Fruit fly (Drosophila melanogaster): Measurements from ENCODE around the gene CG14641.

The CG14641 gene

dm6 chr3R:4215264-4215993 lies 16.7 kb downstream of the CG14641 start, which contains the start of gene CG14636 (continued):
- peak; percentile 73 to 74 for TF ChIP-seq dpn (GFP tag; optimal IDR thresholded peaks at IDR 0.05)
- TF ChIP-seq Tbp (GFP tag; optimal IDR thresholded peaks at IDR 0.05) = no peak
- peak; percentile 50 for TF ChIP-seq ATbp (GFP tag; optimal IDR thresholded peaks at IDR 0.05)
- no peak for TF ChIP-seq pita (GFP tag; optimal IDR thresholded peaks at IDR 0.05)
- TF ChIP-seq Awh (GFP tag; IDR thresholded peaks at IDR 0.05) = peak; percentile 68
- TF ChIP-seq CG16779 (GFP tag; IDR thresholded peaks at IDR 0.05) = 0 out of 2 replicates have a peak, but pooled peaks have one; percentile 57
- TF ChIP-seq CG18599 (GFP tag; optimal IDR thresholded peaks at IDR 0.05) = peak; percentile 83
- TF ChIP-seq disco-r (GFP tag; optimal IDR thresholded peaks at IDR 0.05) = peak; percentile 44
- peak; percentile 74 for TF ChIP-seq shn (GFP tag; optimal IDR thresholded peaks at IDR 0.05)
- peak; percentile 43 for TF ChIP-seq nmo (GFP tag; optimal IDR thresholded peaks at IDR 0.05)
- TF ChIP-seq HLHmδ (GFP tag; optimal IDR thresholded peaks at IDR 0.05) = no peak
- peak; percentile 34 for TF ChIP-seq nom (GFP tag; optimal IDR thresholded peaks at IDR 0.05)
- TF ChIP-seq Med (GFP tag) = peak; percentile 96
- no peak for TF ChIP-seq CG10462 (GFP tag; optimal IDR thresholded peaks at IDR 0.05)
- TF ChIP-seq Eip74EF (GFP tag; optimal IDR thresholded peaks at IDR 0.05) = peak in 1 of 2 experiments; percentile 25
- TF ChIP-seq D19A (tag; optimal IDR thresholded peaks at IDR 0.05) = peak; percentile 33
- peak; percentile 48 for TF ChIP-seq CG6683 (GFP tag; optimal IDR thresholded peaks at IDR 0.05)
- TF ChIP-seq CG33557 (GFP tag; optimal IDR thresholded peaks at IDR 0.05) = no peak
- peak; percentile 33 for TF ChIP-seq CG1647 (GFP tag; optimal IDR thresholded peaks at IDR 0.05)
- TF ChIP-seq Dfd (GFP tag; optimal IDR thresholded peaks at IDR 0.05) = no peak
- TF ChIP-seq CG18262 (tag; optimal IDR thresholded peaks at IDR 0.05) = peak; percentile 21
- TF ChIP-seq CG33213 (GFP tag; optimal IDR thresholded peaks at IDR 0.05) = peak; percentile 38
- peak; percentile 37 for TF ChIP-seq CG12071 (GFP tag; optimal IDR thresholded peaks at IDR 0.05)
- TF ChIP-seq luna (GFP tag; optimal IDR thresholded peaks at IDR 0.05) = no peak
- TF ChIP-seq pfk (GFP tag; optimal IDR thresholded peaks at IDR 0.05) = no peak
- no peak for TF ChIP-seq CG15479 (GFP tag; optimal IDR thresholded peaks at IDR 0.05)
- peak; percentile 76 for TF ChIP-seq CG12659 (GFP tag; optimal IDR thresholded peaks at IDR 0.05)
- peak; percentile 63 for TF ChIP-seq CG8944 (GFP tag; optimal IDR thresholded peaks at IDR 0.05)
- TF ChIP-seq Trl (optimal IDR thresholded peaks at IDR 0.05) = no peak
- peak; percentile 71 for TF ChIP-seq Trl (GFP tag; optimal IDR thresholded peaks at IDR 0.05)
- peak; percentile 23 for TF ChIP-seq kah (GFP tag; optimal IDR thresholded peaks at IDR 0.05)
- TF ChIP-seq CG2129 (GFP tag; IDR thresholded peaks at IDR 0.05; ENCODE audit: partially characterized antibody) = no peak
- TF ChIP-seq CG16813 (GFP tag; IDR thresholded peaks at IDR 0.05; ENCODE audit: partially characterized antibody) = no peak
- peak; percentile 80 for TF ChIP-seq Antp (GFP tag; optimal IDR thresholded peaks at IDR 0.05)
- peak; percentile 90 for TF ChIP-seq CG14441 (GFP tag; IDR thresholded peaks at IDR 0.05)
- peak; percentile 36 for TF ChIP-seq btn (GFP tag; optimal IDR thresholded peaks at IDR 0.05)
- peak; percentile 76 for TF ChIP-seq gem (tag; optimal IDR thresholded peaks at IDR 0.05)
- peak; percentile 31 for TF ChIP-seq CG9437 (GFP tag; optimal IDR thresholded peaks at IDR 0.05)
- peak; percentile 74 to 92 for TF ChIP-seq Pdp1 (GFP tag; optimal IDR thresholded peaks at IDR 0.05)
- peak; percentile 44 for TF ChIP-seq maf-S (GFP tag; optimal IDR thresholded peaks at IDR 0.05)
- TF ChIP-seq Ets65A (GFP tag) = peak; percentile 87
- peak; percentile 73 for TF ChIP-seq pnt (GFP tag; optimal IDR thresholded peaks at IDR 0.05)
- TF ChIP-seq CG1602 (GFP tag; optimal IDR thresholded peaks at IDR 0.05) = peak; percentile 46
- peak; percentile 82 for TF ChIP-seq dmrt99B (tag; optimal IDR thresholded peaks at IDR 0.05)
- peak; percentile 28 for TF ChIP-seq sqz (GFP tag; optimal IDR thresholded peaks at IDR 0.05)
- no peak for TF ChIP-seq corto (GFP tag; optimal IDR thresholded peaks at IDR 0.05)
- TF ChIP-seq Vsx1 (GFP tag; optimal IDR thresholded peaks at IDR 0.05) = no peak
- no peak for TF ChIP-seq fru (optimal IDR thresholded peaks at IDR 0.05)
- TF ChIP-seq CG4730 (GFP tag; IDR thresholded peaks at IDR 0.05) = peak; percentile 55

All from whole organism, embryonic.